Worm (Caenorhabditis elegans): Measurements from ENCODE around the gene clc-9.

DNA sequence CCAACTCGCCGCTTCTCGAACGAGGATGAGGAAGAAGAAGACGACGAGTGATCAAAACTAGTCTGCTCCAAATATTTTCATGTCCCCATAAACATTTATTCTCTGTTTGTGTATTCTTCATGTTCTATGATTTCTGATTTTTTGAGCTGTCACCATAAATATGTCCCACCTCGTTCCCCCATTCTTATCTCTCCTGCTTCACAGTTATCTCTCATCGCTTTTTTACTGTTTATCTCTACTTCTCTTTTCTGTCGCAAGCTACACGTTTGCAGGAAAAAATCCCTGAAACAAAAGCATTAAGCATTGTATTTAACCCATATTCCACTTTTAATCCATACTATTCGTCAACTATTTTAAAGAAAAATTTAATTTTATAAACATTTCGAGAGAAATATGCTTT lies 18.0 kb downstream of the clc-9 start:
- TF ChIP-seq nhr-237 (tag; optimal IDR thresholded peaks at IDR 0.05) (no peak), ztf-11 (tag; optimal IDR thresholded peaks at IDR 0.05) (no peak), ama-1 (optimal IDR thresholded peaks at IDR 0.05) (no peak), nhr-77 (tag; optimal IDR thresholded peaks at IDR 0.05) (no peak), ztf-4 (tag; optimal IDR thresholded peaks at IDR 0.05) (no peak), skn-1 (tag; optimal IDR thresholded peaks at IDR 0.05) (no peak), snpc-4 (tag; optimal IDR thresholded peaks at IDR 0.05) (no peak), elt-3 (tag; optimal IDR thresholded peaks at IDR 0.05) (no peak), unc-62 (GFP tag; optimal IDR thresholded peaks at IDR 0.05) (no peak), blmp-1 (tag; optimal IDR thresholded peaks at IDR 0.05; ENCODE audit: insufficient read depth) (no peak), mbf-1 (tag; optimal IDR thresholded peaks at IDR 0.05) (no peak), F13H6.1 (tag; optimal IDR thresholded peaks at IDR 0.05) (no peak), C34F6.9 (tag; optimal IDR thresholded peaks at IDR 0.05) (no peak), elt-1 (tag; optimal IDR thresholded peaks at IDR 0.05) (no peak)
